1 fruit fly cellular context compared by ENCODE assay signal in genomic region chr2L:1070332-1070731, dm6.
TF ChIP-seq lines count a peak whose summit lies in the region.

No protein-coding gene starts in this region.

TF ChIP-seq in whole organism, embryonic, 481 proteins besides CTCF, POLR2A, EP300 and RAD21 (continued from another document):
- TF ChIP-seq CG17912 (GFP tag; optimal IDR thresholded peaks at IDR 0.05; lab: Kevin White, UChicago) (no peak), Ada2b (GFP tag; IDR thresholded peaks at IDR 0.05; lab: Robert Waterston, UW) (no peak), Abd-B (GFP tag; optimal IDR thresholded peaks at IDR 0.05; lab: Kevin White, UChicago) (peak; percentile 15), CG17361 (GFP tag; IDR thresholded peaks at IDR 0.05; lab: Robert Waterston, UW) (0 out of 3 replicates have a peak, but pooled peaks have one; percentile 18), dan (GFP tag; IDR thresholded peaks at IDR 0.05; lab: Robert Waterston, UW) (no peak), ems (GFP tag; optimal IDR thresholded peaks at IDR 0.05; lab: Kevin White, UChicago) (no peak), Vsx1 (GFP tag; optimal IDR thresholded peaks at IDR 0.05; lab: Kevin White, UChicago) (no peak), CG15696 (tag; optimal IDR thresholded peaks at IDR 0.05; lab: Kevin White, UChicago) (peak; percentile 37), CG1792 (GFP tag; optimal IDR thresholded peaks at IDR 0.05; lab: Kevin White, UChicago) (no peak), Atf6 (GFP tag; IDR thresholded peaks at IDR 0.05; lab: Robert Waterston, UW) (no peak), CG4730 (GFP tag; IDR thresholded peaks at IDR 0.05; lab: Robert Waterston, UW) (no peak), klu (GFP tag; IDR thresholded peaks at IDR 0.05; lab: Robert Waterston, UW) (no peak), CG13123 (GFP tag; optimal IDR thresholded peaks at IDR 0.05; lab: Kevin White, UChicago) (no peak), fd102C (GFP tag; optimal IDR thresholded peaks at IDR 0.05; lab: Kevin White, UChicago) (no peak), Oaz (GFP tag; IDR thresholded peaks at IDR 0.05; lab: Robert Waterston, UW) (no peak), tna (GFP tag; IDR thresholded peaks at IDR 0.05; lab: Robert Waterston, UW; ENCODE audit: partially characterized antibody) (no peak), HLHmδ (GFP tag; optimal IDR thresholded peaks at IDR 0.05; lab: Kevin White, UChicago) (no peak), CG13287 (GFP tag; IDR thresholded peaks at IDR 0.05; lab: Robert Waterston, UW; ENCODE audit: partially characterized antibody) (no peak), ind (GFP tag; optimal IDR thresholded peaks at IDR 0.05; lab: Kevin White, UChicago) (peak; percentile 10), hth (optimal IDR thresholded peaks at IDR 0.05; lab: Kevin White, UChicago) (no peak), fd96Cb (tag; optimal IDR thresholded peaks at IDR 0.05; lab: Kevin White, UChicago) (peak; percentile 22), CG3995 (GFP tag; optimal IDR thresholded peaks at IDR 0.05; lab: Kevin White, UChicago) (no peak), pan (optimal IDR thresholded peaks at IDR 0.05; lab: Kevin White, UChicago) (no peak), pan (GFP tag; optimal IDR thresholded peaks at IDR 0.05 in 1 of 2, IDR thresholded peaks at IDR 0.05 in 1 of 2) (peak in 1 of 2 experiments; percentile 39), prd (optimal IDR thresholded peaks at IDR 0.05; lab: Kevin White, UChicago) (no peak), prd (GFP tag; IDR thresholded peaks at IDR 0.05; lab: Robert Waterston, UW) (peak; percentile 73; the same call in 2 of the 3 replicates), caup (GFP tag; optimal IDR thresholded peaks at IDR 0.05; lab: Kevin White, UChicago; ENCODE audit: severe bottlenecking) (no peak), CG31388 (GFP tag; optimal IDR thresholded peaks at IDR 0.05; lab: Kevin White, UChicago) (no peak), tap (tag; optimal IDR thresholded peaks at IDR 0.05; lab: Kevin White, UChicago) (peak; percentile 10), h (optimal IDR thresholded peaks at IDR 0.05; lab: Kevin White, UChicago) (no peak), Side (GFP tag; optimal IDR thresholded peaks at IDR 0.05; lab: Kevin White, UChicago) (no peak), br (optimal IDR thresholded peaks at IDR 0.05; lab: Kevin White, UChicago) (no peak), fu2 (GFP tag; optimal IDR thresholded peaks at IDR 0.05; lab: Kevin White, UChicago) (no peak), crol (GFP tag; IDR thresholded peaks at IDR 0.05; lab: Robert Waterston, UW) (0 out of 2 replicates have a peak, but pooled peaks have one; percentile 18), CG14710 (tag; optimal IDR thresholded peaks at IDR 0.05; lab: Kevin White, UChicago) (peak; percentile 56), Gsc (GFP tag; IDR thresholded peaks at IDR 0.05; lab: Robert Waterston, UW) (no peak), gsb-n (tag; optimal IDR thresholded peaks at IDR 0.05; lab: Kevin White, UChicago) (peak; percentile 31), CG4707 (GFP tag; optimal IDR thresholded peaks at IDR 0.05; lab: Kevin White, UChicago) (no peak), Sox100B (GFP tag; optimal IDR thresholded peaks at IDR 0.05; lab: Kevin White, UChicago) (no peak), CG10209 (GFP tag; optimal IDR thresholded peaks at IDR 0.05; lab: Kevin White, UChicago) (no peak), Hmx (GFP tag; optimal IDR thresholded peaks at IDR 0.05; lab: Kevin White, UChicago) (no peak)
